Worm (Caenorhabditis elegans): Measurements from ENCODE around the gene F59A1.15.

ce11 chrV:17660003-17660402 lies 23.7 kb downstream of the F59A1.15 start, which contains the start of gene dgat-2:
- no peak for TF ChIP-seq fos-1 (tag; optimal IDR thresholded peaks at IDR 0.05)
- TF ChIP-seq nhr-43 (tag; optimal IDR thresholded peaks at IDR 0.05; ENCODE audit: poor library complexity, severe bottlenecking): no peak
- no peak for TF ChIP-seq pha-4 (tag; optimal IDR thresholded peaks at IDR 0.05)
- TF ChIP-seq ceh-28 (tag; optimal IDR thresholded peaks at IDR 0.05): no peak
- TF ChIP-seq aly-2 (tag; optimal IDR thresholded peaks at IDR 0.05): no peak
- no peak for TF ChIP-seq mdl-1 (tag; optimal IDR thresholded peaks at IDR 0.05)
- no peak for TF ChIP-seq nhr-12 (tag; optimal IDR thresholded peaks at IDR 0.05)
- TF ChIP-seq nhr-237 (tag; optimal IDR thresholded peaks at IDR 0.05): no peak
- TF ChIP-seq nhr-28 (tag; optimal IDR thresholded peaks at IDR 0.05): no peak
- TF ChIP-seq zag-1 (tag; optimal IDR thresholded peaks at IDR 0.05): no peak
- TF ChIP-seq snpc-4 (tag; optimal IDR thresholded peaks at IDR 0.05): no peak
